Worm (Caenorhabditis elegans) whole organism, early embryonic: ENCODE results near the gene qns-1.

Source experiments
- B0310.2 ChIP-seq: sonication (generic microtip); optimal IDR thresholded peaks from 2 replicates; lab custom pipeline; 2016; ENCODE audit warnings: mild to moderate bottlenecking, missing genetic modification characterization, missing compliant biosample characterization
- F13C5.2 ChIP-seq: sonication (generic microtip); optimal IDR thresholded peaks from 2 replicates; lab custom pipeline; 2017; ENCODE audit warnings: mild to moderate bottlenecking, missing genetic modification characterization, inconsistent platforms, missing compliant biosample characterization
- aly-1 ChIP-seq: sonication (generic microtip); optimal IDR thresholded peaks from 2 replicates; lab custom pipeline; 2016; ENCODE audit warnings: missing genetic modification characterization, missing compliant biosample characterization
- ama-1 ChIP-seq: fragments of 150-350 bp; optimal IDR thresholded peaks from 2 replicates; lab custom pipeline; 2014
- ceh-13 ChIP-seq: fragments of 200-800 bp; sonication (Bioruptor generic); optimal IDR thresholded peaks from 2 replicates; lab custom pipeline; 2018; ENCODE audit warnings: mild to moderate bottlenecking, missing genetic modification characterization, missing compliant biosample characterization
- ceh-36 ChIP-seq: sonication (generic microtip); optimal IDR thresholded peaks from 2 replicates; lab custom pipeline; 2016; ENCODE audit warnings: missing genetic modification characterization, inconsistent platforms, missing compliant biosample characterization
- ets-7 ChIP-seq: sonication (generic microtip); optimal IDR thresholded peaks from 2 replicates; lab custom pipeline; 2016; ENCODE audit warnings: missing genotype, missing genetic modification characterization, missing compliant biosample characterization
- flt-1 ChIP-seq: fragments of 200-800 bp; sonication (Bioruptor generic); IDR thresholded peaks from 2 replicates; pipeline ENCODE4 v1.3.6; 2022; ENCODE audit warnings: missing genetic modification characterization, missing compliant biosample characterization
- hmbx-1 ChIP-seq: sonication (generic microtip); optimal IDR thresholded peaks from 2 replicates; lab custom pipeline; 2016; ENCODE audit warnings: mild to moderate bottlenecking, missing genetic modification characterization, missing compliant biosample characterization
- hmg-4 ChIP-seq: fragments of 200-800 bp; sonication (Bioruptor generic); optimal IDR thresholded peaks from 2 replicates; lab custom pipeline; 2018; ENCODE audit warnings: mild to moderate bottlenecking, missing genetic modification characterization, missing compliant biosample characterization
- hnd-1 ChIP-seq: sonication (generic microtip); optimal IDR thresholded peaks from 2 replicates; lab custom pipeline; 2016; ENCODE audit warnings: missing genetic modification characterization, missing compliant biosample characterization
- pes-1 ChIP-seq: fragments of 200-800 bp; sonication (Bioruptor generic); IDR thresholded peaks from 2 replicates; pipeline ENCODE4 v1.3.6; 2022; ENCODE audit warnings: missing genetic modification reagents, missing genetic modification characterization, missing compliant biosample characterization
- scrt-1 ChIP-seq: fragments of 200-800 bp; sonication (Bioruptor generic); IDR thresholded peaks from 2 replicates; pipeline ENCODE4 v1.3.6; 2022; ENCODE audit warnings: missing genetic modification characterization, missing compliant biosample characterization
- sea-1 ChIP-seq: fragments of 200-800 bp; sonication (Bioruptor generic); conservative IDR thresholded peaks from 2 replicates; pipeline ENCODE4 v1.3.6; 2022; ENCODE audit warnings: missing genetic modification characterization, missing compliant biosample characterization
- tbx-11 ChIP-seq: fragments of 200-800 bp; sonication (Bioruptor generic); IDR thresholded peaks from 2 replicates; pipeline ENCODE4 v1.3.6; 2022; ENCODE audit warnings: missing genetic modification characterization, missing compliant biosample characterization
- tbx-37 ChIP-seq: fragments of 200-800 bp; sonication (Bioruptor generic); conservative IDR thresholded peaks from 2 replicates; pipeline ENCODE4 v1.3.6; 2022; ENCODE audit warnings: missing genetic modification reagents, missing genetic modification characterization, missing compliant biosample characterization
- tra-4 ChIP-seq: sonication (generic microtip); optimal IDR thresholded peaks from 2 replicates; lab custom pipeline; 2017; ENCODE audit warnings: missing genetic modification characterization, missing compliant biosample characterization

The qns-1 gene

ce11 chrIV:10216704-10217296, 2.3 kb downstream of the qns-1 start:
- TF ChIP-seq ceh-13 (GFP tag; lab: Kevin White, UChicago): no peak
- TF ChIP-seq pes-1: no peak
- TF ChIP-seq ets-7 (tag; lab: Kevin White, UChicago): no peak

ce11 chrIV:10216078-10216477, 3.0 kb downstream of the qns-1 start, which contains the start of gene col-124:
TSS of gene col-124 (plus strand) at chrIV:10216451.
- TF ChIP-seq hnd-1 (no peak), sea-1 (no peak)

ce11 chrIV:10215393-10215792, 3.7 kb downstream of the qns-1 start:
- TF ChIP-seq tbx-37 (GFP tag; lab: Robert Waterston, UW): no peak
- no peak for TF ChIP-seq B0310.2 (tag; lab: Kevin White, UChicago)
- no peak for TF ChIP-seq pes-1
- no peak for TF ChIP-seq hnd-1
- no peak for TF ChIP-seq ceh-13 (GFP tag; lab: Kevin White, UChicago)
- TF ChIP-seq ets-7 (tag; lab: Kevin White, UChicago): no peak
- no peak for TF ChIP-seq scrt-1
- no peak for TF ChIP-seq ama-1 (lab: Kevin White, UChicago)
- no peak for TF ChIP-seq hmbx-1

- TF ChIP-seq hmg-4 (GFP tag; lab: Kevin White, UChicago): no peak
- no peak for TF ChIP-seq F13C5.2 (tag; lab: Kevin White, UChicago)
- no peak for TF ChIP-seq aly-1 (tag; lab: Kevin White, UChicago)
- TF ChIP-seq ets-7 (tag; lab: Kevin White, UChicago): no peak
- no peak for TF ChIP-seq sea-1
- TF ChIP-seq ceh-13 (GFP tag; lab: Kevin White, UChicago): no peak
- no peak for TF ChIP-seq flt-1 (GFP tag; lab: Robert Waterston, UW)
- TF ChIP-seq hmbx-1: no peak
- TF ChIP-seq tra-4 (tag; lab: Kevin White, UChicago): no peak
- no peak for TF ChIP-seq ceh-36
- no peak for TF ChIP-seq ama-1 (lab: Kevin White, UChicago)
- TF ChIP-seq B0310.2 (tag; lab: Kevin White, UChicago): no peak
- TF ChIP-seq hnd-1: no peak
Observed at ce11 chrIV:10214811-10215210, 4.3 kb downstream of the qns-1 start, which contains the start of gene abt-1. TSS of gene abt-1 (minus strand) at chrIV:10214911.

ce11 chrIV:10206182-10206581, 12.9 kb downstream of the qns-1 start, which contains the start of gene K04D7.6:
TSS of gene K04D7.6 (minus strand) at chrIV:10206282.
- TF ChIP-seq tbx-11 (GFP tag; lab: Robert Waterston, UW): no peak
- TF ChIP-seq ceh-13 (GFP tag; lab: Kevin White, UChicago): no peak
- no peak for TF ChIP-seq F13C5.2 (tag; lab: Kevin White, UChicago)
- TF ChIP-seq hmbx-1: no peak
- TF ChIP-seq tbx-37 (GFP tag; lab: Robert Waterston, UW): no peak
- no peak for TF ChIP-seq ama-1 (lab: Kevin White, UChicago)
- TF ChIP-seq sea-1: no peak
- no peak for TF ChIP-seq ets-7 (tag; lab: Kevin White, UChicago)
- no peak for TF ChIP-seq hnd-1
- TF ChIP-seq tra-4 (tag; lab: Kevin White, UChicago): no peak
- no peak for TF ChIP-seq aly-1 (tag; lab: Kevin White, UChicago)
- TF ChIP-seq ceh-36: no peak
- no peak for TF ChIP-seq flt-1 (GFP tag; lab: Robert Waterston, UW)
- no peak for TF ChIP-seq B0310.2 (tag; lab: Kevin White, UChicago)
- TF ChIP-seq scrt-1: no peak
- no peak for TF ChIP-seq pes-1
- TF ChIP-seq hmg-4 (GFP tag; lab: Kevin White, UChicago): no peak

- TF ChIP-seq hmbx-1 (no peak), ama-1 (lab: Kevin White, UChicago) (no peak)
Observed at ce11 chrIV:10197317-10197867, 21.7 kb downstream of the qns-1 start, which contains the start of gene gon-4. TSS of gene gon-4 (plus strand) at chrIV:10197817.

ce11 chrIV:10194345-10194744, 24.8 kb downstream of the qns-1 start, which contains the start of gene ptrg-1:
TSS of gene ptrg-1 (minus strand) at chrIV:10194445.
- no peak for TF ChIP-seq tbx-37 (GFP tag; lab: Robert Waterston, UW)
- no peak for TF ChIP-seq ceh-13 (GFP tag; lab: Kevin White, UChicago)
- TF ChIP-seq aly-1 (tag; lab: Kevin White, UChicago): no peak
- no peak for TF ChIP-seq hnd-1
- TF ChIP-seq F13C5.2 (tag; lab: Kevin White, UChicago): no peak

ce11 chrIV:10191498-10191897, 27.6 kb downstream of the qns-1 start:
- TF ChIP-seq tbx-11 (GFP tag; lab: Robert Waterston, UW): no peak
- TF ChIP-seq hmbx-1: no peak
- no peak for TF ChIP-seq B0310.2 (tag; lab: Kevin White, UChicago)
- TF ChIP-seq hnd-1: no peak
- TF ChIP-seq tbx-37 (GFP tag; lab: Robert Waterston, UW): no peak
- TF ChIP-seq hmg-4 (GFP tag; lab: Kevin White, UChicago): no peak
- TF ChIP-seq aly-1 (tag; lab: Kevin White, UChicago): no peak
- TF ChIP-seq pes-1: no peak
- TF ChIP-seq scrt-1: no peak
- TF ChIP-seq sea-1: no peak
- TF ChIP-seq F13C5.2 (tag; lab: Kevin White, UChicago): no peak
- TF ChIP-seq ama-1 (lab: Kevin White, UChicago): no peak
- TF ChIP-seq ceh-13 (GFP tag; lab: Kevin White, UChicago): no peak
- no peak for TF ChIP-seq tra-4 (tag; lab: Kevin White, UChicago)
- no peak for TF ChIP-seq ets-7 (tag; lab: Kevin White, UChicago)
